Worm (Caenorhabditis elegans): ENCODE data around the gene pafo-1.

The pafo-1 gene

DNA sequence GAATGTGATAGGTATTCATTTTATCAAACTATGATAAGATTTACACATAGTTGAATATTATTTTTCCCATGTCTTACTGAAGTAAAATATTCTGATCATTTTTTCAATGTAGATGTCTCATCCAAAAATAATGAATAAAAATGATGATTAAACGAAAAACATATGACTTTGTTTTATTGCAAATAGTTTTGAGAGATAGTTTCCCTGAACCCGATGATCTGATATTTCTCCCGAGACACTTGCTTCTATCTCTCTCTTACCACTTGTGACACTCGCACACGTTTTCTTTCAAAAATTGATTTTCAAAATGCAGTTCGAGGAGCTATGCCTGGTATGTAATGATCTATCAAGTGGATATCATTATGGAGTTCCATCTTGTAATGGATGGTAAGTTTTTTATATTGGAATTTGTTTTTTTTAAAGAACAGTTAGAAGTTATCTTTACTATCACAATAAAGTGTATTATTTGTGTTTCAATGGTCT, 48.7 kb downstream of the pafo-1 start, which contains the start of the genes nhr-101 and pms-2 (continued):
- TF ChIP-seq ceh-82 (tag; optimal IDR thresholded peaks at IDR 0.05) (no peak), nhr-129 (tag; optimal IDR thresholded peaks at IDR 0.05) (peak; percentile 41), lin-11 (tag; optimal IDR thresholded peaks at IDR 0.05) (no peak), nhr-21 (tag; optimal IDR thresholded peaks at IDR 0.05) (peak; percentile 4), ama-1 (optimal IDR thresholded peaks at IDR 0.05) (no peak), nhr-237 (tag; optimal IDR thresholded peaks at IDR 0.05) (no peak), C34F6.9 (tag; optimal IDR thresholded peaks at IDR 0.05) (no peak), lin-13 (GFP tag; optimal IDR thresholded peaks at IDR 0.05) (no peak), peb-1 (tag; optimal IDR thresholded peaks at IDR 0.05) (no peak), ztf-11 (tag; optimal IDR thresholded peaks at IDR 0.05) (no peak), nhr-10 (tag; optimal IDR thresholded peaks at IDR 0.05) (no peak)
